Fruit fly (Drosophila melanogaster) whole organism: ENCODE measurements around the gene CG13038.

Experiments
- CG8478 ChIP-seq: fragments of >200 bp; optimal IDR thresholded peaks from 2 replicates; lab custom pipeline; 2018; ENCODE audit warnings: inconsistent platforms
- EcR ChIP-seq, 2 experiments: fragments of >200 bp; optimal IDR thresholded peaks; 2 replicates each; lab custom pipeline; 2017; ENCODE audit warnings: missing biosample characterization in 2 of 2, missing genetic modification characterization in 2 of 2, missing genetic modification reagents in 2 of 2
- psq ChIP-seq: fragments of >200 bp; optimal IDR thresholded peaks from 2 replicates; lab custom pipeline; 2017
- usp ChIP-seq: fragments of >200 bp; optimal IDR thresholded peaks from 2 replicates; lab custom pipeline; 2017; ENCODE audit warnings: missing biosample characterization, missing genetic modification characterization, mixed read lengths

- TF ChIP-seq psq (no peak), EcR (GFP tag; optimal IDR thresholded peaks at IDR 0.05; lab: Kevin White, UChicago) (no peak), usp (GFP tag; lab: Kevin White, UChicago) (no peak), CG8478 (lab: Kevin White, UChicago) (no peak)
Observed at dm6 chr3L:16368199-16368598, 40.5 kb upstream of the CG13038 start, which contains the start of gene CG4842.
